Fruit fly (Drosophila melanogaster): ENCODE data around the gene Fkbp39.
A peak's percentile ranks its signal among the peaks of the same experiment; 100 is the strongest.

Fkbp39 gene

dm6 chr3R:15342926-15343685 lies 10.2 kb upstream of the Fkbp39 start, which contains the start of gene Nagk (continued):
- TF ChIP-seq CG2712 (tag; optimal IDR thresholded peaks at IDR 0.05) (peak; percentile 59), Nf-YC (tag; optimal IDR thresholded peaks at IDR 0.05) (peak; percentile 66), Lpt (GFP tag; optimal IDR thresholded peaks at IDR 0.05) (no peak), CG17829 (tag; optimal IDR thresholded peaks at IDR 0.05) (peak; percentile 39), Drgx (GFP tag; IDR thresholded peaks at IDR 0.05) (no peak; the same call in 1 of the 2 replicates), B-H1 (GFP tag; IDR thresholded peaks at IDR 0.05) (0 out of 3 replicates have a peak, but pooled peaks have one; percentile 19), CG16779 (GFP tag; IDR thresholded peaks at IDR 0.05) (no peak), CG34422 (GFP tag; IDR thresholded peaks at IDR 0.05) (peak; percentile 19; the same call in 1 of the 3 replicates), row (GFP tag; IDR thresholded peaks at IDR 0.05) (peak; percentile 86), jing (GFP tag; optimal IDR thresholded peaks at IDR 0.05) (no peak), Hr39 (optimal IDR thresholded peaks at IDR 0.05) (no peak), CG8281 (tag; optimal IDR thresholded peaks at IDR 0.05) (peak; percentile 1), CG17385 (GFP tag; optimal IDR thresholded peaks at IDR 0.05) (peak; percentile 64), CG6683 (GFP tag; optimal IDR thresholded peaks at IDR 0.05) (no peak), CG33213 (GFP tag; optimal IDR thresholded peaks at IDR 0.05) (peak; percentile 29), Oli (tag; optimal IDR thresholded peaks at IDR 0.05) (peak; percentile 80), CG11085 (GFP tag; IDR thresholded peaks at IDR 0.05) (no peak), eyg (GFP tag; optimal IDR thresholded peaks at IDR 0.05) (no peak)

dm6 chr3R:15342432-15342925 lies 9.5 kb upstream of the Fkbp39 start:
- TF ChIP-seq pnt (GFP tag; optimal IDR thresholded peaks at IDR 0.05) (peak; percentile 10), Med (GFP tag) (peak; percentile 40), Pdp1 (GFP tag; optimal IDR thresholded peaks at IDR 0.05) (peak in 1 of 2 experiments; percentile 4), ind (GFP tag; optimal IDR thresholded peaks at IDR 0.05) (peak; percentile 14), chm (GFP tag; IDR thresholded peaks at IDR 0.05) (peak; percentile 23; the same call in 1 of the 2 replicates), Scr (GFP tag; IDR thresholded peaks at IDR 0.05; ENCODE audit: partially characterized antibody) (peak; percentile 16; the same call in 1 of the 2 replicates), CG32532 (GFP tag; IDR thresholded peaks at IDR 0.05) (peak; percentile 18; the same call in 1 of the 2 replicates), CG1024 (GFP tag; IDR thresholded peaks at IDR 0.05) (no peak), HLH3B (GFP tag; IDR thresholded peaks at IDR 0.05) (0 out of 2 replicates have a peak, but pooled peaks have one; percentile 22), CG11456 (GFP tag; IDR thresholded peaks at IDR 0.05) (peak; percentile 56; the same call in 2 of the 3 replicates), Drgx (GFP tag; IDR thresholded peaks at IDR 0.05) (peak; percentile 64), Trl (optimal IDR thresholded peaks at IDR 0.05) (peak in 1 of 2 experiments; percentile 27), Trl (GFP tag; optimal IDR thresholded peaks at IDR 0.05) (no peak), esg (GFP tag; conservative IDR thresholded peaks at IDR 0.05) (peak; percentile 34; the same call in 1 of the 2 replicates), CG15479 (GFP tag; optimal IDR thresholded peaks at IDR 0.05) (no peak), slbo (GFP tag; IDR thresholded peaks at IDR 0.05) (peak; percentile 42; the same call in 1 of the 2 replicates), CG11093 (GFP tag; IDR thresholded peaks at IDR 0.05) (0 out of 3 replicates have a peak, but pooled peaks have one; percentile 9), al (GFP tag; IDR thresholded peaks at IDR 0.05) (0 out of 2 replicates have a peak, but pooled peaks have one; percentile 7), CG10959 (GFP tag; IDR thresholded peaks at IDR 0.05) (0 out of 2 replicates have a peak, but pooled peaks have one; percentile 44), sens (GFP tag) (peak; percentile 63), GATAe (GFP tag; conservative IDR thresholded peaks at IDR 0.05) (no peak), unpg (GFP tag; optimal IDR thresholded peaks at IDR 0.05) (no peak), dysf (GFP tag; IDR thresholded peaks at IDR 0.05) (peak; percentile 33; the same call in 1 of the 3 replicates), Rfx (GFP tag; IDR thresholded peaks at IDR 0.05) (peak; percentile 25; the same call in 1 of the 2 replicates), CG30403 (GFP tag; optimal IDR thresholded peaks at IDR 0.05) (no peak), CG16813 (GFP tag; IDR thresholded peaks at IDR 0.05; ENCODE audit: partially characterized antibody) (0 out of 3 replicates have a peak, but pooled peaks have one; percentile 21), tgo (GFP tag; IDR thresholded peaks at IDR 0.05) (peak; percentile 25; the same call in 2 of the 3 replicates), row (GFP tag; IDR thresholded peaks at IDR 0.05) (peak; percentile 12; the same call in 1 of the 3 replicates), CG16815 (GFP tag; optimal IDR thresholded peaks at IDR 0.05) (no peak), ara (GFP tag; IDR thresholded peaks at IDR 0.05) (peak; percentile 22; the same call in 1 of the 2 replicates), Ptx1 (GFP tag; IDR thresholded peaks at IDR 0.05) (0 out of 2 replicates have a peak, but pooled peaks have one; percentile 6), CG10366 (GFP tag; IDR thresholded peaks at IDR 0.05) (0 out of 2 replicates have a peak, but pooled peaks have one; percentile 25), CG6175 (GFP tag; IDR thresholded peaks at IDR 0.05) (no peak)

Data from whole organism, embryonic.